Worm (Caenorhabditis elegans) whole organism, early embryonic: ENCODE results near the gene C06E1.11.

Experiments
- B0310.2 ChIP-seq: sonication (generic microtip); optimal IDR thresholded peaks from 2 replicates; lab custom pipeline; 2016; ENCODE audit warnings: mild to moderate bottlenecking, missing genetic modification characterization, missing compliant biosample characterization
- F13C5.2 ChIP-seq: sonication (generic microtip); optimal IDR thresholded peaks from 2 replicates; lab custom pipeline; 2017; ENCODE audit warnings: mild to moderate bottlenecking, missing genetic modification characterization, inconsistent platforms, missing compliant biosample characterization
- ama-1 ChIP-seq: fragments of 150-350 bp; optimal IDR thresholded peaks from 2 replicates; lab custom pipeline; 2014
- ceh-13 ChIP-seq: fragments of 200-800 bp; sonication (Bioruptor generic); optimal IDR thresholded peaks from 2 replicates; lab custom pipeline; 2018; ENCODE audit warnings: mild to moderate bottlenecking, missing genetic modification characterization, missing compliant biosample characterization
- ceh-36 ChIP-seq: sonication (generic microtip); optimal IDR thresholded peaks from 2 replicates; lab custom pipeline; 2016; ENCODE audit warnings: missing genetic modification characterization, inconsistent platforms, missing compliant biosample characterization
- ets-7 ChIP-seq: sonication (generic microtip); optimal IDR thresholded peaks from 2 replicates; lab custom pipeline; 2016; ENCODE audit warnings: missing genotype, missing genetic modification characterization, missing compliant biosample characterization
- flt-1 ChIP-seq: fragments of 200-800 bp; sonication (Bioruptor generic); IDR thresholded peaks from 2 replicates; pipeline ENCODE4 v1.3.6; 2022; ENCODE audit warnings: missing genetic modification characterization, missing compliant biosample characterization
- hmbx-1 ChIP-seq: sonication (generic microtip); optimal IDR thresholded peaks from 2 replicates; lab custom pipeline; 2016; ENCODE audit warnings: mild to moderate bottlenecking, missing genetic modification characterization, missing compliant biosample characterization
- hmg-4 ChIP-seq: fragments of 200-800 bp; sonication (Bioruptor generic); optimal IDR thresholded peaks from 2 replicates; lab custom pipeline; 2018; ENCODE audit warnings: mild to moderate bottlenecking, missing genetic modification characterization, missing compliant biosample characterization
- hnd-1 ChIP-seq: sonication (generic microtip); optimal IDR thresholded peaks from 2 replicates; lab custom pipeline; 2016; ENCODE audit warnings: missing genetic modification characterization, missing compliant biosample characterization
- pes-1 ChIP-seq: fragments of 200-800 bp; sonication (Bioruptor generic); IDR thresholded peaks from 2 replicates; pipeline ENCODE4 v1.3.6; 2022; ENCODE audit warnings: missing genetic modification reagents, missing genetic modification characterization, missing compliant biosample characterization
- tbx-11 ChIP-seq: fragments of 200-800 bp; sonication (Bioruptor generic); IDR thresholded peaks from 2 replicates; pipeline ENCODE4 v1.3.6; 2022; ENCODE audit warnings: missing genetic modification characterization, missing compliant biosample characterization
- tbx-37 ChIP-seq: fragments of 200-800 bp; sonication (Bioruptor generic); conservative IDR thresholded peaks from 2 replicates; pipeline ENCODE4 v1.3.6; 2022; ENCODE audit warnings: missing genetic modification reagents, missing genetic modification characterization, missing compliant biosample characterization
- tra-4 ChIP-seq: sonication (generic microtip); optimal IDR thresholded peaks from 2 replicates; lab custom pipeline; 2017; ENCODE audit warnings: missing genetic modification characterization, missing compliant biosample characterization

ce11 chrIII:8590882-8591281 is 25.6 kb downstream of the C06E1.11 start, which contains the start of gene fipr-16:
- TF ChIP-seq tbx-11 (no peak), tra-4 (tag; lab: Kevin White, UChicago) (no peak), ama-1 (lab: Kevin White, UChicago) (no peak), ceh-13 (GFP tag; lab: Kevin White, UChicago) (no peak), F13C5.2 (tag; lab: Kevin White, UChicago) (no peak), flt-1 (GFP tag; lab: Robert Waterston, UW) (no peak), hmg-4 (no peak), B0310.2 (no peak), pes-1 (GFP tag; lab: Robert Waterston, UW) (no peak), ets-7 (tag; lab: Kevin White, UChicago) (no peak), hmbx-1 (tag; lab: Kevin White, UChicago) (no peak), ceh-36 (tag; lab: Kevin White, UChicago) (no peak), tbx-37 (GFP tag; lab: Robert Waterston, UW) (no peak), hnd-1 (tag; lab: Kevin White, UChicago) (no peak)
